Fruit fly (Drosophila melanogaster) whole organism, embryonic: ENCODE measurements around the gene chif.

Source experiments
- Atf-2 ChIP-seq: fragments of 200-800 bp; sonication (Bioruptor generic); optimal IDR thresholded peaks from 2 replicates; lab custom pipeline; 2016; ENCODE audit warnings: missing biosample characterization, missing genetic modification characterization
- CG10565 ChIP-seq: fragments of 200-800 bp; sonication (Bioruptor generic); optimal IDR thresholded peaks from 3 replicates; lab custom pipeline; 2016; ENCODE audit warnings: missing biosample characterization, mild to moderate bottlenecking, missing genetic modification characterization
- CG10959 ChIP-seq: fragments of 200-800 bp; sonication (Bioruptor generic); IDR thresholded peaks from 2 replicates; pipeline ENCODE4 v1.3.6; 2022; ENCODE audit warnings: missing biosample characterization, missing genetic modification characterization
- CG11398 ChIP-seq: fragments of 200-800 bp; sonication (Bioruptor generic); optimal IDR thresholded peaks from 2 replicates; lab custom pipeline; 2016; ENCODE audit warnings: missing biosample characterization, missing genetic modification characterization
- CG12299 ChIP-seq: fragments of 200-800 bp; sonication (Bioruptor generic); optimal IDR thresholded peaks from 2 replicates; lab custom pipeline; 2018; ENCODE audit warnings: missing biosample characterization, mild to moderate bottlenecking, missing genetic modification characterization
- CG13775 ChIP-seq: fragments of 200-800 bp; sonication (Bioruptor generic); optimal IDR thresholded peaks from 3 replicates; lab custom pipeline; 2017; ENCODE audit warnings: missing biosample characterization, mild to moderate bottlenecking, missing genetic modification characterization
- CG14965 ChIP-seq: fragments of 200-800 bp; sonication (Bioruptor generic); optimal IDR thresholded peaks from 2 replicates; lab custom pipeline; 2016; ENCODE audit warnings: missing biosample characterization, missing genetic modification characterization, borderline replicate concordance
- CG15011 ChIP-seq: fragments of 200-800 bp; sonication (Bioruptor generic); optimal IDR thresholded peaks from 3 replicates; lab custom pipeline; 2018; ENCODE audit warnings: missing biosample characterization, mild to moderate bottlenecking, missing genetic modification characterization
- CG2875 ChIP-seq: fragments of 200-800 bp; sonication (Bioruptor generic); optimal IDR thresholded peaks from 2 replicates; lab custom pipeline; 2017; ENCODE audit warnings: missing biosample characterization, mild to moderate bottlenecking, missing genetic modification characterization, missing genetic modification reagents
- CG3163 ChIP-seq: fragments of 200-800 bp; sonication (Bioruptor generic); optimal IDR thresholded peaks from 3 replicates; lab custom pipeline; 2016; ENCODE audit warnings: missing biosample characterization, missing genetic modification characterization
- CG3995 ChIP-seq: fragments of 200-800 bp; sonication (Bioruptor generic); optimal IDR thresholded peaks from 3 replicates; lab custom pipeline; 2016; ENCODE audit warnings: missing biosample characterization, missing genetic modification characterization
- CG43689 ChIP-seq: fragments of 200-800 bp; sonication (Bioruptor generic); IDR thresholded peaks from 2 replicates; pipeline ENCODE4 v1.3.6; 2022; ENCODE audit warnings: missing biosample characterization, missing genetic modification characterization
- CG5180 ChIP-seq: fragments of 200-800 bp; sonication (Bioruptor generic); optimal IDR thresholded peaks from 3 replicates; lab custom pipeline; 2017; ENCODE audit warnings: missing biosample characterization, missing genetic modification characterization, mild to moderate bottlenecking, moderate library complexity, missing genetic modification reagents
- CG5953 ChIP-seq: fragments of 200-800 bp; sonication (Bioruptor generic); IDR thresholded peaks from 2 replicates; pipeline ENCODE4 v1.3.6; 2022; ENCODE audit warnings: missing biosample characterization, missing genetic modification characterization
- CG6683 ChIP-seq: fragments of 200-800 bp; sonication (Bioruptor generic); optimal IDR thresholded peaks from 2 replicates; lab custom pipeline; 2017; ENCODE audit warnings: missing biosample characterization, mild to moderate bottlenecking, missing genetic modification characterization, missing genetic modification reagents
- CG6813 ChIP-seq: fragments of 200-800 bp; sonication (Bioruptor generic); optimal IDR thresholded peaks from 2 replicates; lab custom pipeline; 2017; ENCODE audit warnings: missing biosample characterization, missing genetic modification characterization, mild to moderate bottlenecking, moderate library complexity, missing genetic modification reagents
- CG7839 ChIP-seq: fragments of 200-800 bp; sonication (Bioruptor generic); optimal IDR thresholded peaks from 3 replicates; lab custom pipeline; 2018; ENCODE audit warnings: missing biosample characterization, mild to moderate bottlenecking, missing genetic modification characterization, moderate library complexity
- CG8089 ChIP-seq: fragments of 200-800 bp; sonication (Bioruptor generic); optimal IDR thresholded peaks from 3 replicates; lab custom pipeline; 2016; ENCODE audit warnings: missing biosample characterization, missing genetic modification characterization
- Fer1 ChIP-seq: fragments of 200-800 bp; sonication (Bioruptor generic); optimal IDR thresholded peaks from 2 replicates; lab custom pipeline; 2017; ENCODE audit warnings: missing biosample characterization, mild to moderate bottlenecking, missing genetic modification characterization
- GATAe ChIP-seq: fragments of 200-800 bp; sonication (Bioruptor generic); conservative IDR thresholded peaks from 2 replicates; pipeline ENCODE4 v1.3.6; 2022; ENCODE audit warnings: missing biosample characterization, missing genetic modification characterization
- H2.0 ChIP-seq: fragments of 200-800 bp; sonication (Bioruptor generic); IDR thresholded peaks from 2 replicates; pipeline ENCODE4 v1.3.6; 2022; ENCODE audit warnings: missing biosample characterization, missing genetic modification characterization
- Lhr ChIP-seq: fragments of 200-800 bp; sonication (Bioruptor generic); optimal IDR thresholded peaks from 3 replicates; lab custom pipeline; 2017; ENCODE audit warnings: mild to moderate bottlenecking, missing biosample characterization, missing genetic modification reagents, missing genetic modification characterization
- MESR4 ChIP-seq: fragments of 200-800 bp; sonication (Bioruptor generic); optimal IDR thresholded peaks from 2 replicates; lab custom pipeline; 2018; ENCODE audit warnings: missing biosample characterization, mild to moderate bottlenecking, missing genetic modification characterization, moderate library complexity
- Med ChIP-seq: fragments of 200-800 bp; sonication (Bioruptor generic); peaks from one replicate; lab custom pipeline; 2016; ENCODE audit warnings: missing biosample characterization, missing genetic modification characterization, mild to moderate bottlenecking, inconsistent platforms, moderate library complexity
- Opbp ChIP-seq: fragments of 200-800 bp; sonication (Bioruptor generic); IDR thresholded peaks from 3 replicates; pipeline ENCODE4 v1.3.6; 2022; ENCODE audit warnings: missing biosample characterization, missing genetic modification characterization; ENCODE audit not compliant: partially characterized antibody
- Ptx1 ChIP-seq: fragments of 200-800 bp; sonication (Bioruptor generic); IDR thresholded peaks from 2 replicates; pipeline ENCODE4 v1.3.6; 2022; ENCODE audit warnings: missing biosample characterization, missing genetic modification characterization
- Sry-δ ChIP-seq: fragments of 200-800 bp; sonication (Bioruptor generic); optimal IDR thresholded peaks from 2 replicates; lab custom pipeline; 2016; ENCODE audit warnings: missing biosample characterization, missing genetic modification characterization
- Xrp1 ChIP-seq: fragments of 200-800 bp; sonication (Bioruptor generic); IDR thresholded peaks from 2 replicates; pipeline ENCODE4 v1.3.6; 2022; ENCODE audit warnings: missing biosample characterization, missing genetic modification characterization
- ab ChIP-seq: fragments of 200-800 bp; sonication (Bioruptor generic); optimal IDR thresholded peaks from 2 replicates; lab custom pipeline; 2016; ENCODE audit warnings: missing biosample characterization, missing genetic modification characterization
- ash1 ChIP-seq: fragments of 200-800 bp; sonication (Bioruptor generic); optimal IDR thresholded peaks from 2 replicates; lab custom pipeline; 2018; ENCODE audit warnings: missing biosample characterization, mild to moderate bottlenecking, missing genetic modification characterization
- bowl ChIP-seq: fragments of 200-800 bp; sonication (Bioruptor generic); IDR thresholded peaks from 2 replicates; pipeline ENCODE4 v1.3.6; 2022; ENCODE audit warnings: missing biosample characterization, missing genetic modification characterization
- bsh ChIP-seq, 2 experiments: fragments of 200-800 bp; sonication (Bioruptor generic); optimal IDR thresholded peaks; 2 replicates each; lab custom pipeline; 2017 to 2018; ENCODE audit warnings: mild to moderate bottlenecking in 2 of 2, missing biosample characterization in 2 of 2, missing genetic modification characterization in 2 of 2, moderate library complexity in 1 of 2
- chif ChIP-seq, 2 experiments: fragments of 200-800 bp; sonication (Bioruptor generic); optimal IDR thresholded peaks; 3 replicates each; lab custom pipeline; 2016; ENCODE audit warnings: missing biosample characterization in 2 of 2, missing genetic modification characterization in 2 of 2
- da ChIP-seq: fragments of 200-800 bp; sonication (Bioruptor generic); optimal IDR thresholded peaks from 2 replicates; lab custom pipeline; 2016; ENCODE audit warnings: missing biosample characterization, missing genetic modification characterization
- fd3F ChIP-seq: fragments of 200-800 bp; sonication (Bioruptor generic); optimal IDR thresholded peaks from 2 replicates; lab custom pipeline; 2018; ENCODE audit warnings: missing biosample characterization, mild to moderate bottlenecking, missing genetic modification characterization, moderate library complexity
- gsb-n ChIP-seq: fragments of 200-800 bp; sonication (Bioruptor generic); optimal IDR thresholded peaks from 3 replicates; lab custom pipeline; 2018; ENCODE audit warnings: missing biosample characterization, mild to moderate bottlenecking, missing genetic modification characterization
- jumu ChIP-seq: fragments of 200-800 bp; sonication (Bioruptor generic); optimal IDR thresholded peaks from 3 replicates; lab custom pipeline; 2016; ENCODE audit warnings: missing biosample characterization, missing genetic modification characterization
- kay ChIP-seq: fragments of 200-800 bp; sonication (Bioruptor generic); optimal IDR thresholded peaks from 2 replicates; lab custom pipeline; 2016; ENCODE audit warnings: missing biosample characterization, missing genetic modification characterization
- lola ChIP-seq, 3 experiments: fragments of >200 bp in 2 of 3; fragments of 200-800 bp in 1 of 3; sonication (Bioruptor generic) in 1 of 3; optimal IDR thresholded peaks; 2 replicates each; lab custom pipeline; 2017 to 2019; ENCODE audit warnings: missing biosample characterization in 3 of 3, missing genetic modification characterization in 3 of 3, mild to moderate bottlenecking in 1 of 3, moderate library complexity in 1 of 3
- p53 ChIP-seq: fragments of 200-800 bp; sonication (Bioruptor generic); optimal IDR thresholded peaks from 2 replicates; lab custom pipeline; 2016; ENCODE audit warnings: missing biosample characterization, missing genetic modification characterization
- pita ChIP-seq: fragments of 200-800 bp; sonication (Bioruptor generic); optimal IDR thresholded peaks from 2 replicates; lab custom pipeline; 2017; ENCODE audit warnings: missing biosample characterization, mild to moderate bottlenecking, missing genetic modification characterization
- pzg ChIP-seq: fragments of 200-800 bp; sonication (Bioruptor generic); optimal IDR thresholded peaks from 3 replicates; lab custom pipeline; 2018; ENCODE audit warnings: missing biosample characterization, mild to moderate bottlenecking, missing genetic modification characterization, moderate library complexity
- sc ChIP-seq, 3 experiments: fragments of >200 bp in 2 of 3; fragments of 200-800 bp in 1 of 3; sonication (Bioruptor generic) in 1 of 3; optimal IDR thresholded peaks; 2 replicates in 2 of 3; 3 replicates in 1 of 3; lab custom pipeline; 2017; ENCODE audit warnings: mild to moderate bottlenecking in 1 of 3, missing biosample characterization in 1 of 3, missing genetic modification characterization in 1 of 3, missing genetic modification reagents in 1 of 3
- sqz ChIP-seq: fragments of 200-800 bp; sonication (Bioruptor generic); optimal IDR thresholded peaks from 3 replicates; lab custom pipeline; 2018; ENCODE audit warnings: missing biosample characterization, mild to moderate bottlenecking, missing genetic modification characterization
- sug ChIP-seq: fragments of 200-800 bp; optimal IDR thresholded peaks from 2 replicates; lab custom pipeline; 2019; ENCODE audit warnings: missing biosample characterization, mild to moderate bottlenecking, missing genetic modification characterization, moderate library complexity
- twi ChIP-seq: fragments of 200-800 bp; optimal IDR thresholded peaks from 2 replicates; lab custom pipeline; 2019; ENCODE audit warnings: missing biosample characterization, mild to moderate bottlenecking, missing genetic modification characterization, moderate library complexity
- unpg ChIP-seq: fragments of 200-800 bp; sonication (Bioruptor generic); optimal IDR thresholded peaks from 3 replicates; lab custom pipeline; 2018; ENCODE audit warnings: missing biosample characterization, mild to moderate bottlenecking, missing genetic modification characterization, moderate library complexity

The chif gene

DNA sequence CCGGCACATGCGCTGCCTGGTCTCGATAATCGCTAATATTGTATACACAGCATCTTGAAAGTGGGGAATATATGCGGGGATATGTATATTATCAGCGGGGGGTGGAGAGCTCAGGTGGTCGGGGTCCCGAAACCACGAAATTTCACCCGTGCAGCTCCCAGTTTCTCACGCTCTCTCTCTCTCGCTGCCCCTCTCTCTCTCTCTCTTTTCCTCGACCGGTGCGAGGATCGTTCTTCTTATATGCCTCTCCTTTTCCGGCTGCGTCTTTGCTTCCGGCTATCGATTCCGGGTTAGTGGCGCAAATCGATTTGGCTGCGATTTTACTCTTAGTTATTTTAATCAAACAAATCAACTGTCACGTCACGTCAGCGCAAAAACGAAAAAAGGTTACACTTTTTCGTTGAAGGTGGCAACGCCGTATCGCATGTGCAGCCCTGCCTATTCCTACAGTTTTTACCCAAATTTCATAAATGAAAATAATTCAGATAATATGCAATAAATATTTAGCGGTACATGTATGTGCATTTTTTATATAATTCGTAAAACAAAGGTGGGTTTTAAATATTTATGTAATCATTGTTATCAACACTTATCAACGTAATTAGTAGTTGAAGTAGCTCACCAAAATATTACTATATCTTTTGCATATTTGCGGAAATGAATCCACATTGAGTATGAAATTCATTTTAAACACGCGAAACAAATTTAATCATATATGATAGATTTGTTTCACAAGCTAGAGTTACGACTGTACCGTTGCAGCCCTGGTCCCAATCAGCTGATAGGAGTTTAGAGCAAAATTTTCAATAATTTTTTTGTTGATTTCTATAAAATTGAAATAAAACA, 52.7 kb downstream of the chif start, which contains the start of the genes heix and CG17328 (continued):
- no peak for TF ChIP-seq da
- peak; percentile 39 for TF ChIP-seq Sry-δ
- TF ChIP-seq Atf-2 (GFP tag; lab: Kevin White, UChicago), result peak; percentile 77
- TF ChIP-seq bowl (GFP tag; lab: Robert Waterston, UW), result no peak
- no peak for TF ChIP-seq CG15011 (GFP tag; lab: Kevin White, UChicago)
- TF ChIP-seq CG43689 (GFP tag; lab: Robert Waterston, UW), result no peak
- TF ChIP-seq pzg (GFP tag; lab: Kevin White, UChicago), result peak; percentile 61
- peak; percentile 66 for TF ChIP-seq sug (tag; lab: Kevin White, UChicago)
- peak; percentile 43; the same call in 1 of the 2 replicates for TF ChIP-seq CG5953 (GFP tag; lab: Robert Waterston, UW)
- TF ChIP-seq MESR4 (GFP tag; lab: Kevin White, UChicago), result peak; percentile 83
- 0 out of 3 replicates have a peak, but pooled peaks have one; percentile 24 for TF ChIP-seq Opbp (GFP tag; lab: Robert Waterston, UW)
- TF ChIP-seq Ptx1 (GFP tag; lab: Robert Waterston, UW), result peak; percentile 81
- no peak for TF ChIP-seq GATAe (GFP tag; lab: Robert Waterston, UW)
- no peak for TF ChIP-seq CG3163 (GFP tag; lab: Kevin White, UChicago)
- TF ChIP-seq CG6683, result no peak
- TF ChIP-seq Fer1, result peak; percentile 55
- TF ChIP-seq jumu (GFP tag; lab: Kevin White, UChicago), result peak; percentile 50
- TF ChIP-seq gsb-n, result peak; percentile 50
- TF ChIP-seq Xrp1, result peak; percentile 47; the same call in 1 of the 2 replicates
- peak; percentile 49 for TF ChIP-seq twi (tag; lab: Kevin White, UChicago)
- no peak for TF ChIP-seq pita (GFP tag; lab: Kevin White, UChicago)
- no peak for TF ChIP-seq CG5180 (GFP tag; lab: Kevin White, UChicago)
- no peak for TF ChIP-seq p53 (GFP tag; lab: Kevin White, UChicago)
- TF ChIP-seq CG10565 (GFP tag; lab: Kevin White, UChicago), result no peak
- TF ChIP-seq chif (GFP tag; optimal IDR thresholded peaks at IDR 0.05; lab: Kevin White, UChicago), result peak; percentile 5 to 64
- no peak for TF ChIP-seq CG11398 (GFP tag; lab: Kevin White, UChicago)
- TF ChIP-seq bsh (GFP tag; optimal IDR thresholded peaks at IDR 0.05; lab: Kevin White, UChicago), result peak in 1 of 2 experiments; percentile 61
- peak; percentile 93 for TF ChIP-seq Med (GFP tag; lab: Kevin White, UChicago)
- peak; percentile 79 for TF ChIP-seq CG13775
- TF ChIP-seq CG2875 (GFP tag; lab: Kevin White, UChicago), result no peak
- TF ChIP-seq sc (optimal IDR thresholded peaks at IDR 0.05; lab: Kevin White, UChicago), result no peak
- no peak for TF ChIP-seq sc (GFP tag; optimal IDR thresholded peaks at IDR 0.05; lab: Kevin White, UChicago)
- no peak for TF ChIP-seq CG8089
- peak; percentile 54 for TF ChIP-seq CG12299 (tag; lab: Kevin White, UChicago)
- peak; percentile 65 for TF ChIP-seq fd3F
- no peak for TF ChIP-seq CG10959 (GFP tag; lab: Robert Waterston, UW)
- no peak for TF ChIP-seq ash1 (GFP tag; lab: Kevin White, UChicago)
- TF ChIP-seq lola (GFP tag; optimal IDR thresholded peaks at IDR 0.05; lab: Kevin White, UChicago), result peak in 1 of 3 experiments; percentile 70
- peak; percentile 32 for TF ChIP-seq ab (GFP tag; lab: Kevin White, UChicago)
- TF ChIP-seq H2.0 (GFP tag; lab: Robert Waterston, UW), result peak; percentile 68
- peak; percentile 78 for TF ChIP-seq CG7839 (tag; lab: Kevin White, UChicago)
- peak; percentile 61 for TF ChIP-seq CG3995 (GFP tag; lab: Kevin White, UChicago)
- peak; percentile 34 for TF ChIP-seq kay (GFP tag; lab: Kevin White, UChicago)
- peak; percentile 68 for TF ChIP-seq unpg (GFP tag; lab: Kevin White, UChicago)
- no peak for TF ChIP-seq Lhr (GFP tag; lab: Kevin White, UChicago)
- TF ChIP-seq sqz (GFP tag; lab: Kevin White, UChicago), result no peak
- no peak for TF ChIP-seq CG14965 (GFP tag; lab: Kevin White, UChicago)
- TF ChIP-seq CG6813 (GFP tag; lab: Kevin White, UChicago), result no peak
